Worm (Caenorhabditis elegans) whole organism, young adult: ENCODE measurements around the gene fbxa-14.

ENCODE experiments used
- Y67H2A.10 ChIP-seq: fragments of 200-800 bp; sonication (Bioruptor generic); conservative IDR thresholded peaks from 2 replicates; pipeline ENCODE4 v1.3.6; 2022; ENCODE audit warnings: missing genetic modification reagents, missing genetic modification characterization, missing compliant biosample characterization
- attf-3 ChIP-seq: fragments of 200-800 bp; sonication (Bioruptor generic); conservative IDR thresholded peaks from 2 replicates; pipeline ENCODE4 v1.3.6; 2022; ENCODE audit warnings: missing genetic modification reagents, missing genetic modification characterization, missing compliant biosample characterization
- sptf-2 ChIP-seq: fragments of 200-800 bp; sonication (Bioruptor generic); optimal IDR thresholded peaks from 2 replicates; lab custom pipeline; 2018; ENCODE audit warnings: mild to moderate bottlenecking, missing genetic modification characterization, missing compliant biosample characterization

ce11 chrIII:1359669-1360068, 35.3 kb upstream of the fbxa-14 start, which contains the start of gene Y82E9BR.9:
- TF ChIP-seq Y67H2A.10 (GFP tag; lab: Robert Waterston, UW) (no peak), sptf-2 (GFP tag; lab: Kevin White, UChicago) (no peak), attf-3 (GFP tag; lab: Robert Waterston, UW) (no peak)
